Worm (Caenorhabditis elegans) whole organism, L3 larva: ENCODE data around the gene srx-48.

Experiments
- fkh-10 ChIP-seq: sonication (generic microtip); optimal IDR thresholded peaks from 2 replicates; lab custom pipeline; 2017; ENCODE audit warnings: missing biosample characterization, missing genetic modification reagents, missing genetic modification characterization
- unc-39 ChIP-seq: sonication (generic microtip); optimal IDR thresholded peaks from 4 replicates; lab custom pipeline; 2017; ENCODE audit warnings: missing biosample characterization, missing genetic modification characterization

- TF ChIP-seq unc-39 (tag; lab: Kevin White, UChicago) (no peak), fkh-10 (GFP tag; lab: Kevin White, UChicago) (no peak)
Measured at ce11 chrV:15285984-15286383, 17.5 kb downstream of the srx-48 start.
